Worm (Caenorhabditis elegans) whole organism, L4/young adult: ENCODE measurements around the gene F40H3.3.

Experiments
- W03F9.2 ChIP-seq: fragments of 150-350 bp; optimal IDR thresholded peaks from 2 replicates; lab custom pipeline; 2014; ENCODE audit warnings: missing biosample characterization, missing genetic modification characterization
- dao-5 ChIP-seq: sonication (generic microtip); optimal IDR thresholded peaks from 2 replicates; lab custom pipeline; 2016; ENCODE audit warnings: missing genotype, missing genetic modification characterization, moderate library complexity, missing compliant biosample characterization

- TF ChIP-seq W03F9.2 (tag; lab: Kevin White, UChicago) (no peak), dao-5 (tag; lab: Kevin White, UChicago) (no peak)
Measured at ce11 chrII:6136712-6137111, 34.6 kb upstream of the F40H3.3 start.
